Worm (Caenorhabditis elegans): ENCODE results near the gene nhr-37.

The nhr-37 gene

ce11 chrV:6614968-6615367 lies 7.0 kb upstream of the nhr-37 start:
- TF ChIP-seq efl-1 (optimal IDR thresholded peaks at IDR 0.05): no peak
- peak in 1 of 2 experiments; percentile 76 for TF ChIP-seq efl-1 (GFP tag; optimal IDR thresholded peaks at IDR 0.05 in 1 of 2)
- TF ChIP-seq nhr-12 (tag; optimal IDR thresholded peaks at IDR 0.05): no peak
- no peak for TF ChIP-seq swsn-7 (tag; optimal IDR thresholded peaks at IDR 0.05)

- TF ChIP-seq elt-2 (tag; optimal IDR thresholded peaks at IDR 0.05) (peak; percentile 16), unc-98 (GFP tag; IDR thresholded peaks at IDR 0.05) (no peak), C16A3.4 (tag; optimal IDR thresholded peaks at IDR 0.05) (no peak), nhr-12 (tag; optimal IDR thresholded peaks at IDR 0.05) (no peak), dsc-1 (tag; optimal IDR thresholded peaks at IDR 0.05) (no peak), unc-86 (tag; optimal IDR thresholded peaks at IDR 0.05) (no peak), mep-1 (tag; optimal IDR thresholded peaks at IDR 0.05) (no peak)
Measured at ce11 chrV:6616294-6616693, 5.7 kb upstream of the nhr-37 start.

- TF ChIP-seq efl-1 (optimal IDR thresholded peaks at IDR 0.05) (no peak), efl-1 (GFP tag; optimal IDR thresholded peaks at IDR 0.05 in 1 of 2) (peak in 1 of 2 experiments; percentile 19), lin-14 (GFP tag; optimal IDR thresholded peaks at IDR 0.05) (peak; percentile 52), nhr-85 (tag) (peak; percentile 56), egl-27 (tag; optimal IDR thresholded peaks at IDR 0.05) (no peak), pax-3 (tag; optimal IDR thresholded peaks at IDR 0.05) (no peak), blmp-1 (tag; optimal IDR thresholded peaks at IDR 0.05) (peak; percentile 7)
Measured at ce11 chrV:6620809-6621208, 1.2 kb upstream of the nhr-37 start.

- TF ChIP-seq irx-1 (tag; optimal IDR thresholded peaks at IDR 0.05) (no peak), elt-2 (tag; optimal IDR thresholded peaks at IDR 0.05) (no peak), efl-1 (optimal IDR thresholded peaks at IDR 0.05) (no peak), efl-1 (GFP tag; optimal IDR thresholded peaks at IDR 0.05 in 1 of 2) (no peak), mef-2 (tag; optimal IDR thresholded peaks at IDR 0.05) (no peak), nhr-47 (tag; optimal IDR thresholded peaks at IDR 0.05) (no peak), aly-2 (tag; optimal IDR thresholded peaks at IDR 0.05) (no peak), ztf-11 (tag; optimal IDR thresholded peaks at IDR 0.05) (no peak), unc-130 (tag; optimal IDR thresholded peaks at IDR 0.05) (no peak), nhr-77 (tag; optimal IDR thresholded peaks at IDR 0.05) (no peak), lin-39 (tag; optimal IDR thresholded peaks at IDR 0.05) (no peak), mab-9 (GFP tag; IDR thresholded peaks at IDR 0.05) (no peak), pag-3 (tag; optimal IDR thresholded peaks at IDR 0.05; ENCODE audit: borderline replicate concordance, insufficient read depth) (no peak), skn-1 (tag; optimal IDR thresholded peaks at IDR 0.05) (no peak)
Measured at ce11 chrV:6626244-6626643, 4.2 kb downstream of the nhr-37 start, which contains the start of gene ppt-1. TSS of gene ppt-1 (minus strand) at chrV:6626344.

ce11 chrV:6630769-6631168 lies 8.8 kb downstream of the nhr-37 start:
- TF ChIP-seq egl-13 (tag; optimal IDR thresholded peaks at IDR 0.05): no peak
- no peak for TF ChIP-seq nhr-76 (tag; optimal IDR thresholded peaks at IDR 0.05)
- no peak for TF ChIP-seq unc-62 (GFP tag; optimal IDR thresholded peaks at IDR 0.05)
- TF ChIP-seq C34B4.2 (tag; optimal IDR thresholded peaks at IDR 0.05): no peak
- no peak for TF ChIP-seq unc-30 (tag; optimal IDR thresholded peaks at IDR 0.05)
- TF ChIP-seq zag-1 (tag; optimal IDR thresholded peaks at IDR 0.05): no peak
- no peak for TF ChIP-seq lin-13 (GFP tag; optimal IDR thresholded peaks at IDR 0.05)
- TF ChIP-seq unc-130 (tag; optimal IDR thresholded peaks at IDR 0.05): no peak
- no peak for TF ChIP-seq ceh-82 (tag; optimal IDR thresholded peaks at IDR 0.05)
- TF ChIP-seq rnt-1 (tag; optimal IDR thresholded peaks at IDR 0.05): no peak
- peak; percentile 84 for TF ChIP-seq ceh-8 (GFP tag; optimal IDR thresholded peaks at IDR 0.05)
- TF ChIP-seq hlh-17 (GFP tag; optimal IDR thresholded peaks at IDR 0.05; ENCODE audit: borderline replicate concordance): no peak
- TF ChIP-seq mdl-1 (tag; optimal IDR thresholded peaks at IDR 0.05): no peak
- no peak for TF ChIP-seq C16A3.4 (tag; optimal IDR thresholded peaks at IDR 0.05)
- no peak for TF ChIP-seq ces-1 (GFP tag; optimal IDR thresholded peaks at IDR 0.05)
- TF ChIP-seq alr-1 (tag; optimal IDR thresholded peaks at IDR 0.05; ENCODE audit: borderline replicate concordance): no peak
- TF ChIP-seq isw-1 (GFP tag; IDR thresholded peaks at IDR 0.05): no peak
- TF ChIP-seq ceh-90 (tag; optimal IDR thresholded peaks at IDR 0.05): no peak
- peak; percentile 61 for TF ChIP-seq nhr-20 (tag; optimal IDR thresholded peaks at IDR 0.05)
- no peak for TF ChIP-seq tlp-1 (tag; optimal IDR thresholded peaks at IDR 0.05)
- TF ChIP-seq ama-1 (optimal IDR thresholded peaks at IDR 0.05): no peak
- TF ChIP-seq blmp-1 (tag; optimal IDR thresholded peaks at IDR 0.05): no peak
- no peak for TF ChIP-seq nhr-77 (tag; optimal IDR thresholded peaks at IDR 0.05)
- TF ChIP-seq unc-86 (tag; optimal IDR thresholded peaks at IDR 0.05): no peak
- TF ChIP-seq vab-15 (tag; optimal IDR thresholded peaks at IDR 0.05): no peak
- no peak for TF ChIP-seq aha-1 (tag; optimal IDR thresholded peaks at IDR 0.05)

Measured in whole organism, L1 larva.